Worm (Caenorhabditis elegans) whole organism, L1 larva: ENCODE measurements around the gene K09E9.3.
A peak's percentile ranks its signal among the peaks of the same experiment; 100 is the strongest.

Experiments
- C16A3.4 ChIP-seq: fragments of 150-350 bp; optimal IDR thresholded peaks from 2 replicates; lab custom pipeline; 2014; ENCODE audit warnings: missing biosample characterization, missing genetic modification characterization
- F16B12.6 ChIP-seq: fragments of 150-350 bp; optimal IDR thresholded peaks from 2 replicates; lab custom pipeline; 2014; ENCODE audit warnings: missing biosample characterization, missing genetic modification characterization
- Y116A8C.19 ChIP-seq: sonication (generic microtip); optimal IDR thresholded peaks from 2 replicates; lab custom pipeline; 2016; ENCODE audit warnings: missing compliant biosample characterization, missing genetic modification characterization, borderline replicate concordance
- aha-1 ChIP-seq: fragments of 150-350 bp; optimal IDR thresholded peaks from 2 replicates; lab custom pipeline; 2014; ENCODE audit warnings: missing biosample characterization, missing genetic modification characterization
- alr-1 ChIP-seq: fragments of 200-800 bp; sonication (Bioruptor generic); optimal IDR thresholded peaks from 2 replicates; lab custom pipeline; 2018; ENCODE audit warnings: borderline replicate concordance, mild to moderate bottlenecking, missing genetic modification characterization, missing compliant biosample characterization
- aly-2 ChIP-seq: fragments of 150-350 bp; optimal IDR thresholded peaks from 2 replicates; lab custom pipeline; 2014; ENCODE audit warnings: missing biosample characterization, missing genetic modification characterization
- ceh-8 ChIP-seq: fragments of 200-800 bp; sonication (Bioruptor generic); optimal IDR thresholded peaks from 2 replicates; lab custom pipeline; 2018; ENCODE audit warnings: mild to moderate bottlenecking, missing genetic modification characterization, moderate library complexity, missing compliant biosample characterization
- ceh-82 ChIP-seq, 3 experiments: fragments of 150-350 bp in 1 of 3; sonication (generic microtip) in 2 of 3; optimal IDR thresholded peaks; 2 replicates each; lab custom pipeline; 2014 to 2017; ENCODE audit warnings: missing biosample characterization in 3 of 3, missing genetic modification characterization in 3 of 3
- ceh-88 ChIP-seq: fragments of 200-800 bp; sonication (Bioruptor generic); IDR thresholded peaks from 2 replicates; pipeline ENCODE4 v1.3.6; 2022; ENCODE audit warnings: missing genetic modification characterization, missing compliant biosample characterization
- ceh-90 ChIP-seq: sonication (generic microtip); optimal IDR thresholded peaks from 2 replicates; lab custom pipeline; 2016; ENCODE audit warnings: missing genetic modification characterization, missing compliant biosample characterization
- ces-1 ChIP-seq: fragments of 150-350 bp; optimal IDR thresholded peaks from 2 replicates; lab custom pipeline; 2014; ENCODE audit warnings: missing biosample characterization, missing genetic modification reagents, missing genetic modification characterization
- dpl-1 ChIP-seq, 3 experiments: fragments of 150-350 bp in 2 of 3; sonication (generic microtip) in 1 of 3; optimal IDR thresholded peaks; 2 replicates each; lab custom pipeline; 2014 to 2017; ENCODE audit warnings: missing biosample characterization in 3 of 3, missing genetic modification characterization in 3 of 3, missing genetic modification reagents in 3 of 3
- efl-3 ChIP-seq: fragments of 200-800 bp; sonication (Bioruptor generic); optimal IDR thresholded peaks from 2 replicates; lab custom pipeline; 2018; ENCODE audit warnings: mild to moderate bottlenecking, missing genetic modification characterization, missing compliant biosample characterization
- egl-13 ChIP-seq: sonication (generic microtip); optimal IDR thresholded peaks from 2 replicates; lab custom pipeline; 2016; ENCODE audit warnings: missing genotype, missing genetic modification reagents, missing genetic modification characterization, missing compliant biosample characterization
- elt-2 ChIP-seq: sonication (generic microtip); optimal IDR thresholded peaks from 2 replicates; lab custom pipeline; 2016; ENCODE audit warnings: missing genetic modification characterization, mild to moderate bottlenecking, inconsistent platforms, missing compliant biosample characterization, missing genetic modification reagents
- elt-3 ChIP-seq, 6 experiments: fragments of 150-350 bp in 1 of 6; sonication (generic microtip); optimal IDR thresholded peaks; 2 replicates each; lab custom pipeline; 2017 to 2018; ENCODE audit warnings: missing biosample characterization in 6 of 6, missing genetic modification characterization in 6 of 6, inconsistent platforms in 1 of 6
- grh-1 ChIP-seq: fragments of 200-800 bp; sonication (Bioruptor generic); IDR thresholded peaks from 2 replicates; pipeline ENCODE4 v1.3.6; 2022; ENCODE audit warnings: missing genetic modification reagents, missing genetic modification characterization, missing compliant biosample characterization
- hpl-2 ChIP-seq: fragments of 150-350 bp; optimal IDR thresholded peaks from 2 replicates; lab custom pipeline; 2014; ENCODE audit warnings: missing biosample characterization, missing genetic modification reagents, missing genetic modification characterization
- irx-1 ChIP-seq: sonication (generic microtip); optimal IDR thresholded peaks from 2 replicates; lab custom pipeline; 2016; ENCODE audit warnings: missing genetic modification characterization, missing compliant biosample characterization
- lin-13 ChIP-seq: fragments of 150-350 bp; optimal IDR thresholded peaks from 2 replicates; lab custom pipeline; 2014; ENCODE audit warnings: missing biosample characterization, missing genetic modification reagents, missing genetic modification characterization
- lin-14 ChIP-seq: fragments of 200-800 bp; sonication (Bioruptor generic); optimal IDR thresholded peaks from 2 replicates; lab custom pipeline; 2018; ENCODE audit warnings: mild to moderate bottlenecking, missing genetic modification characterization, moderate library complexity, missing compliant biosample characterization
- lir-3 ChIP-seq: sonication (generic microtip); optimal IDR thresholded peaks from 2 replicates; lab custom pipeline; 2016; ENCODE audit warnings: mild to moderate bottlenecking, missing genetic modification characterization, moderate library complexity, missing compliant biosample characterization; ENCODE audit not compliant: poor library complexity
- mef-2 ChIP-seq: fragments of 150-350 bp; optimal IDR thresholded peaks from 2 replicates; lab custom pipeline; 2014; ENCODE audit warnings: missing biosample characterization, missing genetic modification characterization
- mep-1 ChIP-seq: fragments of 150-350 bp; optimal IDR thresholded peaks from 2 replicates; lab custom pipeline; 2014; ENCODE audit warnings: missing biosample characterization, missing genetic modification characterization
- nhr-12 ChIP-seq: sonication (generic microtip); optimal IDR thresholded peaks from 2 replicates; lab custom pipeline; 2017; ENCODE audit warnings: missing biosample characterization, missing genetic modification characterization
- nhr-20 ChIP-seq: sonication (generic microtip); optimal IDR thresholded peaks from 2 replicates; lab custom pipeline; 2016; ENCODE audit warnings: mild to moderate bottlenecking, missing genetic modification characterization, missing compliant biosample characterization
- nhr-237 ChIP-seq: fragments of 150-350 bp; optimal IDR thresholded peaks from 2 replicates; lab custom pipeline; 2014; ENCODE audit warnings: missing biosample characterization, missing genetic modification characterization
- nhr-71 ChIP-seq: sonication (generic microtip); optimal IDR thresholded peaks from 2 replicates; lab custom pipeline; 2016; ENCODE audit warnings: mild to moderate bottlenecking, missing genetic modification characterization, moderate library complexity, missing compliant biosample characterization
- nhr-84 ChIP-seq: sonication (generic microtip); optimal IDR thresholded peaks from 2 replicates; lab custom pipeline; 2017; ENCODE audit warnings: missing biosample characterization, missing genetic modification characterization
- nhr-85 ChIP-seq: sonication (generic microtip); peaks from one replicate; lab custom pipeline; 2016; ENCODE audit warnings: missing genetic modification characterization, inconsistent platforms, missing compliant biosample characterization
- pqm-1 ChIP-seq: sonication (generic microtip); optimal IDR thresholded peaks from 3 replicates; lab custom pipeline; 2017; ENCODE audit warnings: missing biosample characterization, missing genetic modification characterization
- rnt-1 ChIP-seq: sonication (generic microtip); optimal IDR thresholded peaks from 2 replicates; lab custom pipeline; 2016; ENCODE audit warnings: mild to moderate bottlenecking, missing genetic modification characterization, moderate library complexity, missing compliant biosample characterization
- snu-23 ChIP-seq: sonication (generic microtip); optimal IDR thresholded peaks from 2 replicates; lab custom pipeline; 2016; ENCODE audit warnings: missing genetic modification characterization, missing compliant biosample characterization
- sup-37 ChIP-seq: fragments of 200-800 bp; sonication (Bioruptor generic); optimal IDR thresholded peaks from 2 replicates; lab custom pipeline; 2018; ENCODE audit warnings: mild to moderate bottlenecking, missing genetic modification characterization, missing compliant biosample characterization
- tbx-2 ChIP-seq: sonication (generic microtip); optimal IDR thresholded peaks from 2 replicates; lab custom pipeline; 2016; ENCODE audit warnings: missing genetic modification characterization, missing compliant biosample characterization
- unc-130 ChIP-seq: fragments of 150-350 bp; optimal IDR thresholded peaks from 2 replicates; lab custom pipeline; 2017; ENCODE audit warnings: missing biosample characterization, missing genetic modification characterization, inconsistent platforms
- unc-30 ChIP-seq: sonication (generic microtip); optimal IDR thresholded peaks from 2 replicates; lab custom pipeline; 2017; ENCODE audit warnings: missing biosample characterization, missing genetic modification characterization
- unc-98 ChIP-seq: fragments of 200-800 bp; sonication (Bioruptor generic); IDR thresholded peaks from 2 replicates; pipeline ENCODE4 v1.3.6; 2022; ENCODE audit warnings: missing genetic modification characterization, missing compliant biosample characterization
- vab-15 ChIP-seq: sonication (generic microtip); optimal IDR thresholded peaks from 2 replicates; lab custom pipeline; 2017; ENCODE audit warnings: missing genotype, mild to moderate bottlenecking, missing genetic modification characterization, missing compliant biosample characterization
- xbp-1 ChIP-seq: sonication (generic microtip); optimal IDR thresholded peaks from 2 replicates; lab custom pipeline; 2016; ENCODE audit warnings: missing genetic modification characterization, missing compliant biosample characterization
- zip-4 ChIP-seq: fragments of 200-800 bp; sonication (Bioruptor generic); optimal IDR thresholded peaks from 2 replicates; lab custom pipeline; 2018; ENCODE audit warnings: mild to moderate bottlenecking, missing genetic modification characterization, moderate library complexity, missing compliant biosample characterization

Gene K09E9.3

ce11 chrX:15622041-15622440 is 8.4 kb upstream of the K09E9.3 start (continued):
- TF ChIP-seq efl-3 (GFP tag; lab: Kevin White, UChicago) (no peak), egl-13 (tag; lab: Kevin White, UChicago) (no peak), unc-98 (GFP tag; lab: Robert Waterston, UW) (no peak), tbx-2 (tag; lab: Kevin White, UChicago) (no peak), ceh-82 (tag; optimal IDR thresholded peaks at IDR 0.05; lab: Kevin White, UChicago) (no peak), sup-37 (GFP tag; lab: Kevin White, UChicago) (no peak), nhr-71 (tag; lab: Kevin White, UChicago) (peak; percentile 19), ceh-8 (no peak), C16A3.4 (tag; lab: Kevin White, UChicago) (no peak), elt-2 (tag; lab: Kevin White, UChicago) (peak; percentile 25), zip-4 (GFP tag; lab: Kevin White, UChicago) (no peak)

ce11 chrX:15621001-15621400 is 7.4 kb upstream of the K09E9.3 start:
- TF ChIP-seq snu-23 (GFP tag; lab: Kevin White, UChicago) (no peak), lin-13 (GFP tag; lab: Kevin White, UChicago) (no peak), xbp-1 (tag; lab: Kevin White, UChicago) (no peak), rnt-1 (no peak), vab-15 (tag; lab: Kevin White, UChicago) (no peak), zip-4 (GFP tag; lab: Kevin White, UChicago) (no peak), tbx-2 (tag; lab: Kevin White, UChicago) (no peak), F16B12.6 (tag; lab: Kevin White, UChicago) (no peak), nhr-12 (tag; lab: Kevin White, UChicago) (no peak), ces-1 (GFP tag; lab: Kevin White, UChicago) (no peak), ceh-82 (tag; optimal IDR thresholded peaks at IDR 0.05; lab: Kevin White, UChicago) (no peak), grh-1 (GFP tag; lab: Robert Waterston, UW) (no peak), mep-1 (tag; lab: Kevin White, UChicago) (no peak), ceh-88 (GFP tag; lab: Robert Waterston, UW) (no peak), unc-30 (tag; lab: Kevin White, UChicago) (no peak), ceh-90 (tag; lab: Kevin White, UChicago) (no peak), Y116A8C.19 (tag; lab: Kevin White, UChicago) (no peak), elt-3 (tag; optimal IDR thresholded peaks at IDR 0.05; lab: Kevin White, UChicago) (no peak), irx-1 (tag; lab: Kevin White, UChicago) (no peak)

- no peak for TF ChIP-seq lir-3
- TF ChIP-seq nhr-85 (tag; lab: Kevin White, UChicago) = no peak
- no peak for TF ChIP-seq nhr-84 (tag; lab: Kevin White, UChicago)
- no peak for TF ChIP-seq grh-1 (GFP tag; lab: Robert Waterston, UW)
- TF ChIP-seq dpl-1 (GFP tag; optimal IDR thresholded peaks at IDR 0.05; lab: Kevin White, UChicago) = no peak
- no peak for TF ChIP-seq alr-1 (tag; lab: Kevin White, UChicago)
- TF ChIP-seq nhr-71 (tag; lab: Kevin White, UChicago) = no peak
- no peak for TF ChIP-seq aha-1
- TF ChIP-seq pqm-1 = no peak
- no peak for TF ChIP-seq unc-130 (tag; lab: Kevin White, UChicago)
- TF ChIP-seq egl-13 (tag; lab: Kevin White, UChicago) = no peak
- no peak for TF ChIP-seq ceh-90 (tag; lab: Kevin White, UChicago)
- TF ChIP-seq lin-14 (GFP tag; lab: Kevin White, UChicago) = no peak
- no peak for TF ChIP-seq elt-2 (tag; lab: Kevin White, UChicago)
- TF ChIP-seq nhr-237 (tag; lab: Kevin White, UChicago) = no peak
- TF ChIP-seq tbx-2 (tag; lab: Kevin White, UChicago) = no peak
- TF ChIP-seq nhr-20 (tag; lab: Kevin White, UChicago) = no peak
- no peak for TF ChIP-seq aly-2 (tag; lab: Kevin White, UChicago)
- no peak for TF ChIP-seq mef-2 (tag; lab: Kevin White, UChicago)
- no peak for TF ChIP-seq hpl-2 (GFP tag; lab: Kevin White, UChicago)
Observed at ce11 chrX:15620200-15620599, 6.6 kb upstream of the K09E9.3 start, which contains the start of gene K09E9.1. Gene K09E9.1 (plus strand): TSS chrX:15620500.
